Worm (Caenorhabditis elegans): ENCODE data around the gene ric-3.

ce11 chrIV:7808583-7808982, 9.5 kb upstream of the ric-3 start, which contains the start of gene C33H5.1:
- TF ChIP-seq med-1 (GFP tag; optimal IDR thresholded peaks at IDR 0.05; ENCODE audit: insufficient read depth) (no peak), flt-1 (GFP tag; IDR thresholded peaks at IDR 0.05) (no peak), klf-2 (GFP tag; conservative IDR thresholded peaks at IDR 0.05) (no peak), tab-1 (GFP tag; IDR thresholded peaks at IDR 0.05) (no peak), cog-1 (tag; optimal IDR thresholded peaks at IDR 0.05) (no peak), ztf-23 (GFP tag; IDR thresholded peaks at IDR 0.05) (no peak), ref-1 (GFP tag; conservative IDR thresholded peaks at IDR 0.05) (no peak), T22C8.4 (GFP tag; IDR thresholded peaks at IDR 0.05) (no peak), ztf-29 (GFP tag; IDR thresholded peaks at IDR 0.05) (no peak)
